Fruit fly (Drosophila melanogaster): ENCODE results near the gene CG14132.

Gene CG14132

DNA sequence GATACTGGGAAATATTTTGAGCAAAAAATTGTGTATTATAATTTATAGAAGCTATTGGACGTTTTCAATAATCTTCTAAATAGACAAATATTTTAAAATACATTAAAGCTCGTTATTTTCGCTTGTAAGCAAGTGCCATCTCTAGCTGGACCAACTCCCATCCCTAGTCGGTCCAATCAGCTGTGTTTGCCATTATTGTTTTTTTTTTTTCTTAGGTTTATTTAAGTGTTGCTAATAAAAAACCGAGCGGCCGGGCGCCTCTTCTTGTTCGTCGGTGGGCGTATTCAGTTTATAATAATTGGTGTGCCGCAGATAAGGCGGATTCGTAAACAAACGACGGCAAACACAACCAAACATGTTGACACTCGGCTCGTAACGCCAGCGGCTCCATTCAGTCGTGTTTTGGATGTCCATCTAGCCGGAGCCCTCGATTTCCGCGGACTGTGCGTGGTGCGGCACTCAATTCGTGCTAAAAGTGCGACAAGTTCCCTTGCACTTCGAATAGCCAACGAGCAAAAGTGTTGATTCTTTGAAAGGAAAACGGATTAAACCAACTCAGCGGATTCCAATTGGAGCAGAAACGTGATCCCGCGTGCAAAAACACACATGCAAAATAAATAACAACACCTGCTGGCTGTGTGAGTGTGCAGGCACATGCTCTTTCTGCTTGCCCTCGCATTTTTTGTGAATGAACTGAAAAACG is 31.1 kb downstream of the CG14132 start, which contains the start of gene Sugb (continued):
- TF ChIP-seq Drgx (GFP tag; IDR thresholded peaks at IDR 0.05) (peak; percentile 75), CG8281 (tag; optimal IDR thresholded peaks at IDR 0.05) (no peak), CG10274 (GFP tag; optimal IDR thresholded peaks at IDR 0.05) (no peak), Sry-δ (GFP tag; optimal IDR thresholded peaks at IDR 0.05) (peak; percentile 72), chn (GFP tag; optimal IDR thresholded peaks at IDR 0.05) (peak; percentile 34), maf-S (GFP tag; optimal IDR thresholded peaks at IDR 0.05) (peak; percentile 54), Tbp (GFP tag; optimal IDR thresholded peaks at IDR 0.05) (no peak), ken (GFP tag; IDR thresholded peaks at IDR 0.05) (0 out of 3 replicates have a peak, but pooled peaks have one; percentile 20), CG31388 (GFP tag; optimal IDR thresholded peaks at IDR 0.05) (no peak), zen (tag; optimal IDR thresholded peaks at IDR 0.05) (no peak), CG17328 (GFP tag; IDR thresholded peaks at IDR 0.05) (peak; percentile 62), dan (GFP tag; IDR thresholded peaks at IDR 0.05) (no peak), CTCF (GFP tag; optimal IDR thresholded peaks at IDR 0.05) (no peak), insv (GFP tag; optimal IDR thresholded peaks at IDR 0.05) (peak in 1 of 2 experiments; percentile 74), CG9932 (GFP tag; IDR thresholded peaks at IDR 0.05) (no peak), CG11398 (GFP tag; optimal IDR thresholded peaks at IDR 0.05) (no peak), Taf1 (GFP tag; IDR thresholded peaks at IDR 0.05) (no peak), Doc2 (GFP tag; IDR thresholded peaks at IDR 0.05) (no peak), CG33213 (GFP tag; optimal IDR thresholded peaks at IDR 0.05) (peak; percentile 24), dm (GFP tag; optimal IDR thresholded peaks at IDR 0.05) (peak; percentile 39), jumu (GFP tag; optimal IDR thresholded peaks at IDR 0.05) (peak; percentile 5), caup (GFP tag; optimal IDR thresholded peaks at IDR 0.05; ENCODE audit: severe bottlenecking) (peak; percentile 66), CG4282 (GFP tag; optimal IDR thresholded peaks at IDR 0.05) (no peak), bbx (GFP tag; IDR thresholded peaks at IDR 0.05; ENCODE audit: partially characterized antibody) (peak; percentile 56; the same call in 1 of the 2 replicates), HmgZ (tag; optimal IDR thresholded peaks at IDR 0.05) (peak; percentile 63), esg (GFP tag; conservative IDR thresholded peaks at IDR 0.05) (no peak; the same call in 1 of the 2 replicates), CG13775 (GFP tag; optimal IDR thresholded peaks at IDR 0.05) (peak; percentile 63), CG7987 (GFP tag; optimal IDR thresholded peaks at IDR 0.05) (peak; percentile 66), CG17912 (GFP tag; optimal IDR thresholded peaks at IDR 0.05) (no peak), pum (GFP tag; optimal IDR thresholded peaks at IDR 0.05) (peak; percentile 49), CG3838 (GFP tag; optimal IDR thresholded peaks at IDR 0.05) (peak; percentile 56), CG3726 (GFP tag; IDR thresholded peaks at IDR 0.05) (no peak), H15 (GFP tag; IDR thresholded peaks at IDR 0.05) (peak; percentile 52; the same call in 1 of the 3 replicates), CG2116 (GFP tag; optimal IDR thresholded peaks at IDR 0.05) (peak; percentile 38), CG12942 (GFP tag; optimal IDR thresholded peaks at IDR 0.05) (peak; percentile 16), D19A (tag; optimal IDR thresholded peaks at IDR 0.05) (peak; percentile 19), CG10565 (GFP tag; optimal IDR thresholded peaks at IDR 0.05) (no peak), Dll (GFP tag; IDR thresholded peaks at IDR 0.05; ENCODE audit: partially characterized antibody) (peak; percentile 84), Lpt (GFP tag; optimal IDR thresholded peaks at IDR 0.05) (no peak), gsb-n (tag; optimal IDR thresholded peaks at IDR 0.05) (no peak), CG12104 (GFP tag; optimal IDR thresholded peaks at IDR 0.05) (no peak), D19B (GFP tag; optimal IDR thresholded peaks at IDR 0.05) (no peak), ERR (GFP tag; optimal IDR thresholded peaks at IDR 0.05) (no peak), Xbp1 (GFP tag; optimal IDR thresholded peaks at IDR 0.05) (peak; percentile 68), CG15011 (GFP tag; optimal IDR thresholded peaks at IDR 0.05) (peak; percentile 14), Bteb2 (GFP tag; optimal IDR thresholded peaks at IDR 0.05) (peak; percentile 74), ttk (GFP tag; IDR thresholded peaks at IDR 0.05) (no peak), schlank (tag; optimal IDR thresholded peaks at IDR 0.05) (peak; percentile 33), ind (GFP tag; optimal IDR thresholded peaks at IDR 0.05) (peak; percentile 1), CG30020 (tag; optimal IDR thresholded peaks at IDR 0.05) (no peak), D (optimal IDR thresholded peaks at IDR 0.05) (no peak), D (GFP tag; optimal IDR thresholded peaks at IDR 0.05) (peak; percentile 2)

All from whole organism, embryonic.